Fruit fly (Drosophila melanogaster): Measurements from ENCODE around the gene HDAC11.

The HDAC11 gene

DNA sequence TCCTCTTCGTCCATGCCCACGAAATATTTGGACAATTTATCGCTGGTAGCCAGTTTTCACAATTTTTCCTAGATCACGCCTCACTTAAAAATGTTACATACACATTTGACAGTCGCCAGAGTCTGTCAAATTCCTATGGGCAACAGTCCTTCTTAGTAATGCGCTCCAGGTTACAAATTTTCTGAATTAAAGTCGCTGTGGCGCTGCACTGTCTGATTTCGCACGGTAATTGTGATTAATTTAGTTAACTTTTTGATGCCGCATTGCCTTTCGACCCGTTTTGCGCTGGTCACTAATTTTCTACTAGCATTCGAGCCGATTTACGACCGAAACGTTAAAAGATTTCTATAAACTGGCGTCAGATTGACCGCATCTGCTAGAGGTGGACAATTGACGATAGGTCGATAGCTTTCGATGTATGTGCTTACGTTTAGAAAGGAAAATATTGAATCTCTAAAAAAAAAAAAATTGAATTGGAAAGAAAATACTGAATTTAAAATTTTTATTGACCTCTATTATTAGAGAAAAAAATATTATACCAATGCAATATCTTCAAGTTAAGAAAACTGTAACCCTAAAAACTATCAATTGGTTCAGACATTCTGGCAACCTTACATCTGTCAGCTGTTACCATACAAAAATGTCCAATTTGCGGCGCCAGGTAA is 42.3 kb downstream of the HDAC11 start, which contains the start of the genes lili and CG34150 (continued):
- TF ChIP-seq otp (GFP tag; IDR thresholded peaks at IDR 0.05) (no peak), Bdp1 (GFP tag; optimal IDR thresholded peaks at IDR 0.05) (peak; percentile 61), CG4820 (GFP tag; optimal IDR thresholded peaks at IDR 0.05) (peak; percentile 74), nmo (GFP tag; optimal IDR thresholded peaks at IDR 0.05) (peak; percentile 82), chn (GFP tag; optimal IDR thresholded peaks at IDR 0.05) (peak; percentile 78), bcd (GFP tag; optimal IDR thresholded peaks at IDR 0.05) (peak; percentile 53), CG4617 (GFP tag; optimal IDR thresholded peaks at IDR 0.05; ENCODE audit: borderline replicate concordance) (peak; percentile 46), CG7745 (tag; optimal IDR thresholded peaks at IDR 0.05) (no peak), Deaf1 (tag; optimal IDR thresholded peaks at IDR 0.05) (no peak), lov (optimal IDR thresholded peaks at IDR 0.05) (no peak), lov (GFP tag; IDR thresholded peaks at IDR 0.05) (no peak), Adf1 (GFP tag; IDR thresholded peaks at IDR 0.05) (peak; percentile 44), sd (tag; optimal IDR thresholded peaks at IDR 0.05) (peak; percentile 65), CG10654 (GFP tag; optimal IDR thresholded peaks at IDR 0.05) (peak; percentile 67), jing (GFP tag; optimal IDR thresholded peaks at IDR 0.05) (no peak), ftz-f1 (GFP tag; optimal IDR thresholded peaks at IDR 0.05) (peak; percentile 14), CG13624 (GFP tag; optimal IDR thresholded peaks at IDR 0.05) (peak; percentile 88), Hr3 (GFP tag; optimal IDR thresholded peaks at IDR 0.05) (peak; percentile 74), caup (GFP tag; optimal IDR thresholded peaks at IDR 0.05; ENCODE audit: severe bottlenecking) (peak; percentile 53), CG17361 (GFP tag; IDR thresholded peaks at IDR 0.05) (peak; percentile 78), CG13296 (GFP tag; optimal IDR thresholded peaks at IDR 0.05) (peak; percentile 74), Six4 (GFP tag; optimal IDR thresholded peaks at IDR 0.05) (peak; percentile 77), CG18011 (GFP tag; optimal IDR thresholded peaks at IDR 0.05) (peak; percentile 53), Atf3 (GFP tag; optimal IDR thresholded peaks at IDR 0.05) (peak; percentile 43), stc (GFP tag; IDR thresholded peaks at IDR 0.05) (peak; percentile 56), CG1832 (GFP tag; optimal IDR thresholded peaks at IDR 0.05) (no peak), CG3995 (GFP tag; optimal IDR thresholded peaks at IDR 0.05) (peak; percentile 23), Chrac-16 (GFP tag; optimal IDR thresholded peaks at IDR 0.05) (peak; percentile 85), Spps (tag; optimal IDR thresholded peaks at IDR 0.05) (peak; percentile 43), grau (tag; optimal IDR thresholded peaks at IDR 0.05) (peak; percentile 75), CG3407 (GFP tag; optimal IDR thresholded peaks at IDR 0.05) (peak; percentile 13), CG30020 (tag; optimal IDR thresholded peaks at IDR 0.05) (peak; percentile 70), Eip74EF (GFP tag; optimal IDR thresholded peaks at IDR 0.05) (no peak), GATAe (GFP tag; conservative IDR thresholded peaks at IDR 0.05) (no peak), ac (GFP tag; optimal IDR thresholded peaks at IDR 0.05) (no peak), Hr51 (GFP tag; optimal IDR thresholded peaks at IDR 0.05) (peak; percentile 64 to 75), D19A (tag; optimal IDR thresholded peaks at IDR 0.05) (no peak), CG13775 (GFP tag; optimal IDR thresholded peaks at IDR 0.05) (peak; percentile 72), nom (GFP tag; optimal IDR thresholded peaks at IDR 0.05) (peak; percentile 33), ind (GFP tag; optimal IDR thresholded peaks at IDR 0.05) (peak; percentile 73), tio (GFP tag; optimal IDR thresholded peaks at IDR 0.05) (peak; percentile 54), CG42726 (GFP tag; IDR thresholded peaks at IDR 0.05; ENCODE audit: partially characterized antibody) (peak; percentile 56; the same call in 1 of the 2 replicates), bigmax (GFP tag; optimal IDR thresholded peaks at IDR 0.05) (no peak), schlank (tag; optimal IDR thresholded peaks at IDR 0.05) (no peak), wek (GFP tag; optimal IDR thresholded peaks at IDR 0.05) (peak; percentile 1), CG11398 (GFP tag; optimal IDR thresholded peaks at IDR 0.05) (no peak), slou (GFP tag; optimal IDR thresholded peaks at IDR 0.05) (peak; percentile 48), ttk (GFP tag; IDR thresholded peaks at IDR 0.05) (0 out of 2 replicates have a peak, but pooled peaks have one; percentile 47), Antp (GFP tag; optimal IDR thresholded peaks at IDR 0.05) (peak; percentile 55)
